Worm (Caenorhabditis elegans) whole organism, midembryonic: Measurements from ENCODE around the gene srh-39.

Source experiments
- T22C8.4 ChIP-seq: fragments of 200-800 bp; sonication (Bioruptor generic); IDR thresholded peaks from 2 replicates; pipeline ENCODE4 v1.3.6; 2022; ENCODE audit warnings: missing genetic modification characterization, missing compliant biosample characterization
- cog-1 ChIP-seq: sonication (generic microtip); optimal IDR thresholded peaks from 2 replicates; lab custom pipeline; 2016; ENCODE audit warnings: missing genetic modification characterization, missing compliant biosample characterization
- flt-1 ChIP-seq: fragments of 200-800 bp; sonication (Bioruptor generic); IDR thresholded peaks from 2 replicates; pipeline ENCODE4 v1.3.6; 2022; ENCODE audit warnings: missing genetic modification characterization, missing compliant biosample characterization
- klf-2 ChIP-seq: fragments of 200-800 bp; sonication (Bioruptor generic); conservative IDR thresholded peaks from 2 replicates; pipeline ENCODE4 v1.3.6; 2022; ENCODE audit warnings: missing genetic modification reagents, missing genetic modification characterization, missing compliant biosample characterization
- med-1 ChIP-seq: sonication (generic microtip); optimal IDR thresholded peaks from 2 replicates; lab custom pipeline; 2017; ENCODE audit warnings: missing genetic modification characterization, mild to moderate bottlenecking, missing compliant biosample characterization, antibody characterized with exemption, missing genetic modification reagents; ENCODE audit not compliant: insufficient read depth
- ref-1 ChIP-seq: fragments of 200-800 bp; sonication (Bioruptor generic); conservative IDR thresholded peaks from 2 replicates; pipeline ENCODE4 v1.3.6; 2022; ENCODE audit warnings: missing genetic modification reagents, missing genetic modification characterization, missing compliant biosample characterization
- tab-1 ChIP-seq: fragments of 200-800 bp; sonication (Bioruptor generic); IDR thresholded peaks from 2 replicates; pipeline ENCODE4 v1.3.6; 2022; ENCODE audit warnings: missing genetic modification characterization, missing compliant biosample characterization
- ztf-23 ChIP-seq: fragments of 200-800 bp; sonication (Bioruptor generic); IDR thresholded peaks from 2 replicates; pipeline ENCODE4 v1.3.6; 2022; ENCODE audit warnings: missing genetic modification reagents, missing genetic modification characterization, missing compliant biosample characterization
- ztf-29 ChIP-seq: fragments of 200-800 bp; sonication (Bioruptor generic); IDR thresholded peaks from 2 replicates; pipeline ENCODE4 v1.3.6; 2022; ENCODE audit warnings: missing genetic modification reagents, missing genetic modification characterization, missing compliant biosample characterization

Gene srh-39

ce11 chrII:7765456-7765855, at the start of gene srh-39:
TSS of gene srh-39 (minus strand) at chrII:7765556.
- TF ChIP-seq med-1 (GFP tag; lab: Kevin White, UChicago), result no peak
- TF ChIP-seq ztf-29 (GFP tag; lab: Robert Waterston, UW), result no peak
- no peak for TF ChIP-seq T22C8.4

ce11 chrII:7814915-7815314, 49.6 kb upstream of the srh-39 start:
- TF ChIP-seq tab-1 (GFP tag; lab: Robert Waterston, UW) (no peak), klf-2 (GFP tag; lab: Robert Waterston, UW) (no peak), ztf-29 (GFP tag; lab: Robert Waterston, UW) (no peak), T22C8.4 (no peak), flt-1 (GFP tag; lab: Robert Waterston, UW) (no peak), ref-1 (no peak), ztf-23 (GFP tag; lab: Robert Waterston, UW) (no peak), cog-1 (no peak), med-1 (GFP tag; lab: Kevin White, UChicago) (no peak)

DNA sequence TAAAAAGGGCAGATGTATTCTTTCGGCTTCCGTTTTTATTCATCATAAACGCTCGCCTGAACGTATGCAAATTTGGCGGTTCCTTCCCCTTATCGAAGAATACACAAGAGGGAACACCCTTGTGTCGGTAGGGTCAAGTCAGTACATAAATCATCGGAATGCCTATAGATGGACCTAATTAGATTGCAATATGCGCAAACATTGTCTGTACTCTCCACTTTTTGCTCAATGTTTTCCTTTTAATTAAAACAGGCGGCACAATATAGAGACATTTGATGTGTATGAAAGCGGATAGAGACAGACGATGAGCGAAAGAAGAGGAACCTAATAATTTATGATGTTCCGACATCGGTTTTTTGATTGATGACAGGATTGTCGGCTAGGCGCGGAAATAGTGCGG, 48.9 kb upstream of the srh-39 start:
- TF ChIP-seq med-1 (GFP tag; lab: Kevin White, UChicago) (no peak), tab-1 (GFP tag; lab: Robert Waterston, UW) (0 out of 2 replicates have a peak, but pooled peaks have one; percentile 32), cog-1 (peak; percentile 57), ztf-23 (GFP tag; lab: Robert Waterston, UW) (no peak)

DNA sequence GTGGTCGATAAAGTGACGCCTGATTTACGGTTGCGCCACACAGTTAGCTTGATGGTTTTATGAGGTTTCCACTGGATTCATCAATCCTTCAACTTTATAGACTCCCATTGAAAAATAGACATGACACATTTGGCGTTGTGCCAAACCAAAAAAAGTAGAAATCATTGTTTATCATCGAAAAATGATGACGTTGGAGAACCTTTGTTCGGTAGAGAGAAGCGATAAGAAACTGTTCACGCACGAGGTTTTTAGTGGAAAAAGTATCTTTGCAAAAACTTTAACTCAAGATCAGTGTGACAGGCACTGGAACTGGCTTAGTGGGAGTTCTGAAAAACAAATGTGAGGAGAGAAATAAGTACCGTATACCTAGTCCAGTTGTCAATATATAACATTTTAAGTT, 48.3 kb upstream of the srh-39 start:
- TF ChIP-seq cog-1, result no peak
- no peak for TF ChIP-seq flt-1 (GFP tag; lab: Robert Waterston, UW)
- TF ChIP-seq klf-2 (GFP tag; lab: Robert Waterston, UW), result no peak
- TF ChIP-seq T22C8.4, result no peak
- TF ChIP-seq ref-1, result no peak
- TF ChIP-seq ztf-29 (GFP tag; lab: Robert Waterston, UW), result no peak

- TF ChIP-seq ztf-23 (GFP tag; lab: Robert Waterston, UW) (no peak), med-1 (GFP tag; lab: Kevin White, UChicago) (no peak), T22C8.4 (0 out of 2 replicates have a peak, but pooled peaks have one; percentile 25)
Measured at ce11 chrII:7813237-7813636, 47.9 kb upstream of the srh-39 start.

DNA sequence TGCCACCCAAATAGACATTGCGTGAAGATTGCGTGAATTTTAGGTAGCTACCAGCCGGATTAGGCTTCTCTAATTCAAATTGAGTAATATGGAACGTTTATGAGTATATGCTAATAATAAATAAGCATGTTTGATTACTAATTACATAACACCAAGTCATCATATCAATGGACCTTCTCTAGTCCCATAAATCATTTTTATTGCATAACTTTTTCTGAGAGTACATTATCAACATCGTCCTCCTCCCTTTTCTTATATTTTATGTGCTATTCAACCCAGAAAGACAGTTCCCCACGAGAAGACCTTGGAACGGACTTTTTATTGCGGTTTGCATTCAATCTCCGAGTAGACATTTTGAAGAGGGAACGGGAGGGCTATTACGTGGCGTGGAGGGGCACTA, 47.0 kb upstream of the srh-39 start:
- TF ChIP-seq klf-2 (GFP tag; lab: Robert Waterston, UW) (0 out of 2 replicates have a peak, but pooled peaks have one; percentile 43), ztf-29 (GFP tag; lab: Robert Waterston, UW) (0 out of 2 replicates have a peak, but pooled peaks have one; percentile 26), T22C8.4 (no peak), ref-1 (no peak), ztf-23 (GFP tag; lab: Robert Waterston, UW) (no peak), med-1 (GFP tag; lab: Kevin White, UChicago) (no peak), cog-1 (peak; percentile 36), flt-1 (GFP tag; lab: Robert Waterston, UW) (peak; percentile 61; the same call in 1 of the 2 replicates), tab-1 (GFP tag; lab: Robert Waterston, UW) (no peak)

DNA sequence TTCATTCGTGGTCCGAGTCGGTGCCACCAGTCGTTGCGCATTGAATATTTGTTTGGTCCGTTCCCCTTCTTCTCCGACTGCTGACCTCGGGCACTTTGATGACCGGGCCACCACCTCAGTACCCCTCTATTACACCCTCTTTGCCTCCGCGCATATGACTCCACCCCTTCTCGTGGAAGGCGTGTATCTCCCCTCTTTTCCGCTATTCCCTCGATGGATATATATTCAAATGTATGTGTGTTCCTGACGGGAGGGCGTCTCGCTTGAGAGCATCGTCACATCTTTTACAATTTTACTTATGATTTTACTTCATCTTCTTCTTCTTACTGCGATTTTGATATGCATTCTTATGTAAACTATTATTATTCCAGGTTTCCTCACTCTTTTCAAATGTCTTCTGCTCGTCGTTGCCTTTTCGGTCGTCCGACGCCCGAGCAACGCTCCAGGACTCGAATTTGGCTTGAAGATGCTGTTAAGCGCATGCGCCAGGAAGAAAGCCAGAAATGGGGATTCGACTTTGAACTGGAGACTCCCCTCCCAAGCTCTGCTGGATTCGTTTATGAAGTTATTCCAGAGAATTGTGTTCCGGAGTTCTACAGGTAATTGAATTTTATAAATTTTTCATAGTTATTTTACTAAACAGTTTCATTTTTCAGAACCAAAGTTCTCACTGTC, 45.6 kb upstream of the srh-39 start, which contains the start of gene cki-1:
Gene cki-1 (plus strand): TSS at position 372 of the 675 bp plus-strand sequence.
- TF ChIP-seq med-1 (GFP tag; lab: Kevin White, UChicago) (no peak), T22C8.4 (no peak), klf-2 (GFP tag; lab: Robert Waterston, UW) (no peak), ztf-29 (GFP tag; lab: Robert Waterston, UW) (no peak), ref-1 (no peak), tab-1 (GFP tag; lab: Robert Waterston, UW) (0 out of 2 replicates have a peak, but pooled peaks have one; percentile 48), flt-1 (GFP tag; lab: Robert Waterston, UW) (peak; percentile 58), ztf-23 (GFP tag; lab: Robert Waterston, UW) (peak; percentile 61; the same call in 1 of the 2 replicates), cog-1 (no peak)

ce11 chrII:7810162-7810868, 45.0 kb upstream of the srh-39 start:
- TF ChIP-seq tab-1 (GFP tag; lab: Robert Waterston, UW), result no peak
- no peak for TF ChIP-seq ztf-23 (GFP tag; lab: Robert Waterston, UW)
- no peak for TF ChIP-seq T22C8.4
- no peak for TF ChIP-seq flt-1 (GFP tag; lab: Robert Waterston, UW)
- TF ChIP-seq ztf-29 (GFP tag; lab: Robert Waterston, UW), result no peak
- TF ChIP-seq cog-1, result no peak
- TF ChIP-seq ref-1, result no peak
- no peak for TF ChIP-seq klf-2 (GFP tag; lab: Robert Waterston, UW)
- TF ChIP-seq med-1 (GFP tag; lab: Kevin White, UChicago), result no peak

DNA sequence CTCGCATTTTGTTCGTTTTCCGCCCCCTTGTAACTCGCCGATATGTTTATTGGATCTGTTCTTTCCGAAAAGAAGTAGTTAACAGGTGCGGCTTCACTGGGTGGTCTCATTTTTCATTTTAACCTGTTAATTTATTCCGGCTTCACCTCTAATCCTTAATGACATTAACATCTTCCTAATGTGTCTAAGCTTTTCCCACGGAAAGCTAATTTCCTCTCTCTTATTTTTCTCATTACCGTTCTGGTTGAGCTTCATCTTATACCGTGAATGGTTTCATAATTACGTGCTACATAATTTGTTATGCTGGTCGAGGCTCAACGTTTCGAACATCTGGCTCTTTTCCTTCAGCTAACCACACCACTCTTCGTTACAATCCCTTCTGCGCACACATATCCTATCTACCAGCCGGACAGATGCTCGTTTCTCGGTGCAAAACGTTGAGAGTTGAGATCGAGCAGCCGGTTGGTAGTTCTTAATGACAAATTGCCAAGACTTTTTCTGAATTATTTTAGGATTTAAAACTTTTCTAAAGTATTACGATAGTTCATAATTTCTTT, 44.1 kb upstream of the srh-39 start:
- TF ChIP-seq ztf-23 (GFP tag; lab: Robert Waterston, UW) (no peak), ref-1 (no peak), cog-1 (peak; percentile 85), T22C8.4 (no peak)

- TF ChIP-seq T22C8.4, result no peak
- TF ChIP-seq flt-1 (GFP tag; lab: Robert Waterston, UW), result no peak
- no peak for TF ChIP-seq cog-1
- TF ChIP-seq klf-2 (GFP tag; lab: Robert Waterston, UW), result no peak
- no peak for TF ChIP-seq ztf-23 (GFP tag; lab: Robert Waterston, UW)
- no peak for TF ChIP-seq ref-1
- no peak for TF ChIP-seq tab-1 (GFP tag; lab: Robert Waterston, UW)
- TF ChIP-seq ztf-29 (GFP tag; lab: Robert Waterston, UW), result no peak
- no peak for TF ChIP-seq med-1 (GFP tag; lab: Kevin White, UChicago)
Measured at ce11 chrII:7808950-7809349, 43.6 kb upstream of the srh-39 start.
